Worm (Caenorhabditis elegans) whole organism, L3 larva: ENCODE results near the gene C25H3.15.

Experiments
- ZK546.5 ChIP-seq: sonication (generic microtip); optimal IDR thresholded peaks from 2 replicates; lab custom pipeline; 2017; ENCODE audit warnings: missing biosample characterization, missing genetic modification characterization
- ama-1 ChIP-seq: fragments of 150-350 bp; optimal IDR thresholded peaks from 2 replicates; lab custom pipeline; 2018
- ceh-16 ChIP-seq: sonication (generic microtip); optimal IDR thresholded peaks from 2 replicates; lab custom pipeline; 2017; ENCODE audit warnings: missing biosample characterization, missing genetic modification characterization
- ceh-28 ChIP-seq: fragments of 150-350 bp; optimal IDR thresholded peaks from 2 replicates; lab custom pipeline; 2014; ENCODE audit warnings: missing biosample characterization, missing genetic modification reagents, missing genetic modification characterization
- ceh-9 ChIP-seq: sonication (generic microtip); optimal IDR thresholded peaks from 2 replicates; lab custom pipeline; 2018; ENCODE audit warnings: missing biosample characterization, missing genetic modification characterization
- egl-27 ChIP-seq: sonication (generic microtip); optimal IDR thresholded peaks from 4 replicates; lab custom pipeline; 2017; ENCODE audit warnings: missing biosample characterization, missing genetic modification reagents, missing genetic modification characterization
- egl-5 ChIP-seq: fragments of 150-350 bp; optimal IDR thresholded peaks from 2 replicates; lab custom pipeline; 2017; ENCODE audit warnings: missing biosample characterization, missing genetic modification reagents, missing genetic modification characterization, inconsistent platforms
- elt-2 ChIP-seq: sonication (generic microtip); optimal IDR thresholded peaks from 2 replicates; lab custom pipeline; 2016; ENCODE audit warnings: missing genetic modification reagents, mild to moderate bottlenecking, missing genetic modification characterization, missing compliant biosample characterization
- elt-3 ChIP-seq, 3 experiments: fragments of 150-350 bp in 1 of 3; sonication (generic microtip) in 2 of 3; optimal IDR thresholded peaks; 2 replicates in 2 of 3; 4 replicates in 1 of 3; lab custom pipeline; 2014 to 2017; ENCODE audit warnings: missing biosample characterization in 3 of 3, missing genetic modification characterization in 3 of 3
- eor-1 ChIP-seq, 2 experiments: fragments of 150-350 bp; optimal IDR thresholded peaks; 2 replicates each; lab custom pipeline; 2014 to 2018; ENCODE audit warnings: missing biosample characterization in 2 of 2, missing genetic modification characterization in 2 of 2
- fos-1 ChIP-seq: fragments of 150-350 bp; optimal IDR thresholded peaks from 2 replicates; lab custom pipeline; 2014; ENCODE audit warnings: missing biosample characterization, missing genetic modification characterization
- hmg-11 ChIP-seq: sonication (generic microtip); optimal IDR thresholded peaks from 2 replicates; lab custom pipeline; 2016; ENCODE audit warnings: missing genetic modification characterization, missing compliant biosample characterization
- jun-1 ChIP-seq: fragments of 150-350 bp; optimal IDR thresholded peaks from 2 replicates; lab custom pipeline; 2014; ENCODE audit warnings: missing biosample characterization, missing genetic modification reagents, missing genetic modification characterization
- lin-15B ChIP-seq: fragments of 150-350 bp; optimal IDR thresholded peaks from 2 replicates; lab custom pipeline; 2014; ENCODE audit warnings: missing biosample characterization, missing genetic modification characterization
- lin-39 ChIP-seq: fragments of 150-350 bp; optimal IDR thresholded peaks from 2 replicates; lab custom pipeline; 2018; ENCODE audit warnings: missing biosample characterization, missing genetic modification reagents, missing genetic modification characterization
- lsy-12 ChIP-seq: sonication (generic microtip); optimal IDR thresholded peaks from 2 replicates; lab custom pipeline; 2016; ENCODE audit warnings: mild to moderate bottlenecking, missing genetic modification characterization, missing compliant biosample characterization
- mdl-1 ChIP-seq: fragments of 150-350 bp; optimal IDR thresholded peaks from 2 replicates; lab custom pipeline; 2014; ENCODE audit warnings: missing biosample characterization, missing genetic modification characterization
- mml-1 ChIP-seq: fragments of 150-350 bp; sonication (generic microtip); optimal IDR thresholded peaks from 3 replicates; lab custom pipeline; 2014; ENCODE audit warnings: missing biosample characterization, missing genetic modification characterization
- nfya-1 ChIP-seq: sonication (generic microtip); optimal IDR thresholded peaks from 2 replicates; lab custom pipeline; 2017; ENCODE audit warnings: missing genetic modification characterization, mild to moderate bottlenecking, missing compliant biosample characterization, antibody characterized with exemption, moderate library complexity; ENCODE audit not compliant: insufficient read depth
- nhr-11 ChIP-seq: fragments of 150-350 bp; optimal IDR thresholded peaks from 2 replicates; lab custom pipeline; 2014; ENCODE audit warnings: missing biosample characterization, missing genetic modification characterization
- nhr-12 ChIP-seq: fragments of 150-350 bp; optimal IDR thresholded peaks from 2 replicates; lab custom pipeline; 2014; ENCODE audit warnings: missing biosample characterization, missing genetic modification characterization
- nhr-23 ChIP-seq: fragments of 150-350 bp; optimal IDR thresholded peaks from 2 replicates; lab custom pipeline; 2014; ENCODE audit warnings: missing biosample characterization, missing genetic modification reagents, missing genetic modification characterization
- nhr-237 ChIP-seq: fragments of 150-350 bp; optimal IDR thresholded peaks from 2 replicates; lab custom pipeline; 2014; ENCODE audit warnings: missing biosample characterization, missing genetic modification characterization
- nhr-25 ChIP-seq: sonication (generic microtip); optimal IDR thresholded peaks from 2 replicates; lab custom pipeline; 2017; ENCODE audit warnings: missing biosample characterization, missing genetic modification characterization
- nhr-28 ChIP-seq: fragments of 150-350 bp; optimal IDR thresholded peaks from 2 replicates; lab custom pipeline; 2014; ENCODE audit warnings: missing biosample characterization, missing genetic modification characterization
- nhr-43 ChIP-seq: sonication (generic microtip); optimal IDR thresholded peaks from 2 replicates; lab custom pipeline; 2016; ENCODE audit warnings: mild to moderate bottlenecking, missing genetic modification characterization, missing compliant biosample characterization; ENCODE audit not compliant: poor library complexity, severe bottlenecking
- nhr-67 ChIP-seq: fragments of 150-350 bp; optimal IDR thresholded peaks from 2 replicates; lab custom pipeline; 2014; ENCODE audit warnings: missing biosample characterization, missing genetic modification characterization
- nhr-76 ChIP-seq: fragments of 150-350 bp; sonication (generic microtip); optimal IDR thresholded peaks from 5 replicates; lab custom pipeline; 2014; ENCODE audit warnings: missing biosample characterization, missing genetic modification characterization
- nhr-77 ChIP-seq: fragments of 150-350 bp; optimal IDR thresholded peaks from 2 replicates; lab custom pipeline; 2014; ENCODE audit warnings: missing biosample characterization, missing genetic modification characterization
- pha-4 ChIP-seq: fragments of 150-350 bp; optimal IDR thresholded peaks from 2 replicates; lab custom pipeline; 2014; ENCODE audit warnings: missing biosample characterization, missing genetic modification reagents, missing genetic modification characterization
- pqm-1 ChIP-seq: fragments of 150-350 bp; optimal IDR thresholded peaks from 2 replicates; lab custom pipeline; 2017; ENCODE audit warnings: missing biosample characterization, missing genetic modification characterization, inconsistent platforms
- sea-2 ChIP-seq: fragments of 150-350 bp; sonication (generic microtip); optimal IDR thresholded peaks from 4 replicates; lab custom pipeline; 2014; ENCODE audit warnings: missing biosample characterization, missing genetic modification reagents, missing genetic modification characterization
- skn-1 ChIP-seq: fragments of 150-350 bp; optimal IDR thresholded peaks from 2 replicates; lab custom pipeline; 2014; ENCODE audit warnings: missing biosample characterization, missing genetic modification characterization
- snpc-4 ChIP-seq: fragments of 150-350 bp; optimal IDR thresholded peaks from 2 replicates; lab custom pipeline; 2014; ENCODE audit warnings: missing biosample characterization, missing genetic modification characterization
- tbx-2 ChIP-seq: sonication (generic microtip); optimal IDR thresholded peaks from 2 replicates; lab custom pipeline; 2016; ENCODE audit warnings: mild to moderate bottlenecking, missing genetic modification characterization, missing compliant biosample characterization
- zag-1 ChIP-seq: fragments of 150-350 bp; optimal IDR thresholded peaks from 2 replicates; lab custom pipeline; 2014; ENCODE audit warnings: missing biosample characterization, missing genetic modification characterization
- ztf-11 ChIP-seq: fragments of 150-350 bp; optimal IDR thresholded peaks from 2 replicates; lab custom pipeline; 2014; ENCODE audit warnings: missing biosample characterization, missing genetic modification characterization

C25H3.15 gene

ce11 chrII:5649236-5650004 lies 15.7 kb upstream of the C25H3.15 start, which contains the start of the genes sam-4, F59E12.17 and zyg-1:
Gene sam-4 (minus strand): TSS chrII:5649286.
Gene F59E12.17 (minus strand): TSS chrII:5649470.
Gene zyg-1 (plus strand): TSS chrII:5649748.
- TF ChIP-seq jun-1 (no peak), lin-39 (peak; percentile 74), elt-3 (tag; optimal IDR thresholded peaks at IDR 0.05; lab: Kevin White, UChicago) (no peak), nhr-67 (tag; lab: Kevin White, UChicago) (no peak), hmg-11 (tag; lab: Kevin White, UChicago) (peak; percentile 35), nhr-76 (tag; lab: Kevin White, UChicago) (no peak), zag-1 (tag; lab: Kevin White, UChicago) (no peak), ceh-28 (no peak), nhr-25 (tag; lab: Kevin White, UChicago) (peak; percentile 51), mml-1 (tag; lab: Kevin White, UChicago) (no peak), egl-27 (tag; lab: Kevin White, UChicago) (no peak), snpc-4 (no peak), elt-2 (peak; percentile 52), nhr-12 (no peak), nhr-237 (tag; lab: Kevin White, UChicago) (no peak), nhr-23 (tag; lab: Kevin White, UChicago) (peak; percentile 17), sea-2 (GFP tag; lab: Kevin White, UChicago) (no peak), nhr-77 (tag; lab: Kevin White, UChicago) (no peak), nhr-28 (no peak), mdl-1 (tag; lab: Kevin White, UChicago) (no peak), pha-4 (tag; lab: Kevin White, UChicago) (peak; percentile 87), pqm-1 (tag; lab: Kevin White, UChicago) (peak; percentile 18), ceh-9 (tag; lab: Kevin White, UChicago) (no peak), ama-1 (lab: Kevin White, UChicago) (no peak), nfya-1 (tag; lab: Kevin White, UChicago) (peak; percentile 90), egl-5 (tag; lab: Kevin White, UChicago) (peak; percentile 63), lin-15B (tag; lab: Kevin White, UChicago) (peak; percentile 95), ceh-16 (tag; lab: Kevin White, UChicago) (no peak), lsy-12 (no peak), eor-1 (tag; optimal IDR thresholded peaks at IDR 0.05; lab: Kevin White, UChicago) (no peak), nhr-43 (tag; lab: Kevin White, UChicago) (peak; percentile 6)
- TF ChIP-seq, all 47 proteins: peak for 11

ce11 chrII:5651426-5651825 lies 13.7 kb upstream of the C25H3.15 start:
- TF ChIP-seq tbx-2 (tag; lab: Kevin White, UChicago): no peak
- no peak for TF ChIP-seq ceh-16 (tag; lab: Kevin White, UChicago)
- TF ChIP-seq nhr-77 (tag; lab: Kevin White, UChicago): no peak
- TF ChIP-seq nhr-28: no peak
- no peak for TF ChIP-seq ZK546.5 (tag; lab: Kevin White, UChicago)
- TF ChIP-seq egl-5 (tag; lab: Kevin White, UChicago): no peak
- no peak for TF ChIP-seq lsy-12
- no peak for TF ChIP-seq mml-1 (tag; lab: Kevin White, UChicago)
- no peak for TF ChIP-seq nhr-43 (tag; lab: Kevin White, UChicago)
- no peak for TF ChIP-seq nhr-67 (tag; lab: Kevin White, UChicago)
- TF ChIP-seq hmg-11 (tag; lab: Kevin White, UChicago): no peak
- TF ChIP-seq lin-39: no peak
- TF ChIP-seq nhr-76 (tag; lab: Kevin White, UChicago): no peak
- TF ChIP-seq sea-2 (GFP tag; lab: Kevin White, UChicago): no peak
- no peak for TF ChIP-seq mdl-1 (tag; lab: Kevin White, UChicago)
- no peak for TF ChIP-seq lin-15B (tag; lab: Kevin White, UChicago)
- no peak for TF ChIP-seq fos-1
- no peak for TF ChIP-seq nhr-12

ce11 chrII:5652334-5652733 lies 12.8 kb upstream of the C25H3.15 start, which contains the start of gene bli-2:
Gene bli-2 (minus strand): TSS chrII:5652434.
- no peak for TF ChIP-seq nfya-1 (tag; lab: Kevin White, UChicago)
- no peak for TF ChIP-seq ztf-11
- TF ChIP-seq skn-1 (tag; lab: Kevin White, UChicago): no peak
- no peak for TF ChIP-seq nhr-11 (tag; lab: Kevin White, UChicago)
- no peak for TF ChIP-seq mdl-1 (tag; lab: Kevin White, UChicago)
